Fruit fly (Drosophila melanogaster): ENCODE data around the gene Dysb.

Dysb gene

dm6 chr3L:18867521-18867920, at the start of gene Dysb (continued):
- TF ChIP-seq CG5180 (GFP tag; optimal IDR thresholded peaks at IDR 0.05) (peak; percentile 74), ro (GFP tag; IDR thresholded peaks at IDR 0.05) (no peak), HHEX (GFP tag; optimal IDR thresholded peaks at IDR 0.05) (peak; percentile 83), CG2202 (tag; optimal IDR thresholded peaks at IDR 0.05) (peak; percentile 58), Deaf1 (tag; optimal IDR thresholded peaks at IDR 0.05) (peak; percentile 64), CG10959 (GFP tag; IDR thresholded peaks at IDR 0.05) (no peak; the same call in 1 of the 2 replicates), zen (tag; optimal IDR thresholded peaks at IDR 0.05) (peak; percentile 75), hb (GFP tag; IDR thresholded peaks at IDR 0.05; ENCODE audit: partially characterized antibody) (no peak), Lim3 (GFP tag; IDR thresholded peaks at IDR 0.05) (no peak), bsh (GFP tag; optimal IDR thresholded peaks at IDR 0.05) (peak; percentile 48 to 92), Nf-YA (GFP tag; IDR thresholded peaks at IDR 0.05) (peak; percentile 54; the same call in 1 of the 2 replicates), CG9876 (GFP tag; optimal IDR thresholded peaks at IDR 0.05) (no peak), crp (GFP tag; optimal IDR thresholded peaks at IDR 0.05) (peak; percentile 45 to 85), CG17359 (tag; optimal IDR thresholded peaks at IDR 0.05) (peak; percentile 94), CG5953 (GFP tag; IDR thresholded peaks at IDR 0.05) (peak; percentile 91), Sin3A (optimal IDR thresholded peaks at IDR 0.05) (no peak), ac (GFP tag; optimal IDR thresholded peaks at IDR 0.05) (peak; percentile 47), Xrp1 (GFP tag; IDR thresholded peaks at IDR 0.05) (peak; percentile 95), twi (tag; optimal IDR thresholded peaks at IDR 0.05) (peak; percentile 57), CG18599 (GFP tag; optimal IDR thresholded peaks at IDR 0.05) (peak; percentile 91), CG1603 (tag; optimal IDR thresholded peaks at IDR 0.05) (peak; percentile 61), CG14860 (GFP tag; IDR thresholded peaks at IDR 0.05; ENCODE audit: partially characterized antibody) (no peak), CG31441 (GFP tag; IDR thresholded peaks at IDR 0.05) (peak; percentile 94), schlank (tag; optimal IDR thresholded peaks at IDR 0.05) (peak; percentile 70), CG11504 (tag; optimal IDR thresholded peaks at IDR 0.05) (peak; percentile 90), zfh2 (GFP tag; optimal IDR thresholded peaks at IDR 0.05) (peak; percentile 61), CG9817 (tag; optimal IDR thresholded peaks at IDR 0.05) (peak; percentile 79), Elba2 (GFP tag; optimal IDR thresholded peaks at IDR 0.05) (peak; percentile 44), CG16779 (GFP tag; IDR thresholded peaks at IDR 0.05) (peak; percentile 92), Kr (GFP tag; optimal IDR thresholded peaks at IDR 0.05) (no peak), pan (optimal IDR thresholded peaks at IDR 0.05) (no peak), pan (GFP tag; optimal IDR thresholded peaks at IDR 0.05 in 1 of 2, IDR thresholded peaks at IDR 0.05 in 1 of 2) (peak in 1 of 2 experiments; percentile 93), nerfin-1 (tag; optimal IDR thresholded peaks at IDR 0.05) (peak; percentile 76), Ravus (GFP tag; IDR thresholded peaks at IDR 0.05) (peak; percentile 31; the same call in 1 of the 2 replicates), E2f1 (GFP tag; IDR thresholded peaks at IDR 0.05) (peak; percentile 91), CG8290 (GFP tag; optimal IDR thresholded peaks at IDR 0.05) (peak; percentile 33), CG8290 (tag; optimal IDR thresholded peaks at IDR 0.05) (peak in 1 of 2 experiments; percentile 85), lbe (GFP tag; optimal IDR thresholded peaks at IDR 0.05) (peak; percentile 84), maf-S (GFP tag; optimal IDR thresholded peaks at IDR 0.05) (peak; percentile 27), CG3838 (GFP tag; optimal IDR thresholded peaks at IDR 0.05) (peak; percentile 4), ssp (GFP tag; IDR thresholded peaks at IDR 0.05) (no peak; the same call in none of the 2 replicates), cad (GFP tag; optimal IDR thresholded peaks at IDR 0.05) (no peak), h (optimal IDR thresholded peaks at IDR 0.05) (no peak), CG32767 (GFP tag; IDR thresholded peaks at IDR 0.05) (peak; percentile 70), disco-r (GFP tag; optimal IDR thresholded peaks at IDR 0.05) (no peak), Usf (GFP tag; optimal IDR thresholded peaks at IDR 0.05) (peak; percentile 61), ind (GFP tag; optimal IDR thresholded peaks at IDR 0.05) (peak; percentile 76), kay (GFP tag; optimal IDR thresholded peaks at IDR 0.05) (peak; percentile 19), CG4328 (GFP tag; optimal IDR thresholded peaks at IDR 0.05) (peak; percentile 82), bbx (GFP tag; IDR thresholded peaks at IDR 0.05; ENCODE audit: partially characterized antibody) (no peak), ftz-f1 (GFP tag; optimal IDR thresholded peaks at IDR 0.05) (peak; percentile 49), Camta (GFP tag; optimal IDR thresholded peaks at IDR 0.05) (peak; percentile 66)
